Worm (Caenorhabditis elegans) whole organism, L3 larva: Measurements from ENCODE around the gene vit-3.

Experiments
- ZK546.5 ChIP-seq: sonication (generic microtip); optimal IDR thresholded peaks from 2 replicates; lab custom pipeline; 2017; ENCODE audit warnings: missing biosample characterization, missing genetic modification characterization
- aly-2 ChIP-seq: fragments of 150-350 bp; optimal IDR thresholded peaks from 2 replicates; lab custom pipeline; 2014; ENCODE audit warnings: missing biosample characterization, missing genetic modification characterization
- ama-1 ChIP-seq: fragments of 150-350 bp; optimal IDR thresholded peaks from 2 replicates; lab custom pipeline; 2018
- ceh-16 ChIP-seq: sonication (generic microtip); optimal IDR thresholded peaks from 2 replicates; lab custom pipeline; 2017; ENCODE audit warnings: missing biosample characterization, missing genetic modification characterization
- ceh-28 ChIP-seq: fragments of 150-350 bp; optimal IDR thresholded peaks from 2 replicates; lab custom pipeline; 2014; ENCODE audit warnings: missing biosample characterization, missing genetic modification reagents, missing genetic modification characterization
- ceh-82 ChIP-seq: fragments of 150-350 bp; optimal IDR thresholded peaks from 2 replicates; lab custom pipeline; 2014; ENCODE audit warnings: missing biosample characterization, missing genetic modification characterization
- ceh-9 ChIP-seq: sonication (generic microtip); optimal IDR thresholded peaks from 2 replicates; lab custom pipeline; 2018; ENCODE audit warnings: missing biosample characterization, missing genetic modification characterization
- daf-12 ChIP-seq: fragments of 150-350 bp; optimal IDR thresholded peaks from 2 replicates; lab custom pipeline; 2014; ENCODE audit warnings: missing biosample characterization, missing genetic modification reagents, missing genetic modification characterization
- egl-27 ChIP-seq: sonication (generic microtip); optimal IDR thresholded peaks from 4 replicates; lab custom pipeline; 2017; ENCODE audit warnings: missing biosample characterization, missing genetic modification reagents, missing genetic modification characterization
- elt-2 ChIP-seq: sonication (generic microtip); optimal IDR thresholded peaks from 2 replicates; lab custom pipeline; 2016; ENCODE audit warnings: missing genetic modification reagents, mild to moderate bottlenecking, missing genetic modification characterization, missing compliant biosample characterization
- elt-3 ChIP-seq, 3 experiments: fragments of 150-350 bp in 1 of 3; sonication (generic microtip) in 2 of 3; optimal IDR thresholded peaks; 2 replicates in 2 of 3; 4 replicates in 1 of 3; lab custom pipeline; 2014 to 2017; ENCODE audit warnings: missing biosample characterization in 3 of 3, missing genetic modification characterization in 3 of 3
- eor-1 ChIP-seq, 2 experiments: fragments of 150-350 bp; optimal IDR thresholded peaks; 2 replicates each; lab custom pipeline; 2014 to 2018; ENCODE audit warnings: missing biosample characterization in 2 of 2, missing genetic modification characterization in 2 of 2
- fkh-2 ChIP-seq: fragments of 150-350 bp; optimal IDR thresholded peaks from 2 replicates; lab custom pipeline; 2014; ENCODE audit warnings: missing biosample characterization, missing genetic modification reagents, missing genetic modification characterization
- fos-1 ChIP-seq: fragments of 150-350 bp; optimal IDR thresholded peaks from 2 replicates; lab custom pipeline; 2014; ENCODE audit warnings: missing biosample characterization, missing genetic modification characterization
- hmg-11 ChIP-seq: sonication (generic microtip); optimal IDR thresholded peaks from 2 replicates; lab custom pipeline; 2016; ENCODE audit warnings: missing genetic modification characterization, missing compliant biosample characterization
- jun-1 ChIP-seq: fragments of 150-350 bp; optimal IDR thresholded peaks from 2 replicates; lab custom pipeline; 2014; ENCODE audit warnings: missing biosample characterization, missing genetic modification reagents, missing genetic modification characterization
- lin-15B ChIP-seq: fragments of 150-350 bp; optimal IDR thresholded peaks from 2 replicates; lab custom pipeline; 2014; ENCODE audit warnings: missing biosample characterization, missing genetic modification characterization
- lin-39 ChIP-seq: fragments of 150-350 bp; optimal IDR thresholded peaks from 2 replicates; lab custom pipeline; 2018; ENCODE audit warnings: missing biosample characterization, missing genetic modification reagents, missing genetic modification characterization
- mdl-1 ChIP-seq: fragments of 150-350 bp; optimal IDR thresholded peaks from 2 replicates; lab custom pipeline; 2014; ENCODE audit warnings: missing biosample characterization, missing genetic modification characterization
- nhr-12 ChIP-seq: fragments of 150-350 bp; optimal IDR thresholded peaks from 2 replicates; lab custom pipeline; 2014; ENCODE audit warnings: missing biosample characterization, missing genetic modification characterization
- nhr-28 ChIP-seq: fragments of 150-350 bp; optimal IDR thresholded peaks from 2 replicates; lab custom pipeline; 2014; ENCODE audit warnings: missing biosample characterization, missing genetic modification characterization
- pqm-1 ChIP-seq: fragments of 150-350 bp; optimal IDR thresholded peaks from 2 replicates; lab custom pipeline; 2017; ENCODE audit warnings: missing biosample characterization, missing genetic modification characterization, inconsistent platforms
- sea-2 ChIP-seq: fragments of 150-350 bp; sonication (generic microtip); optimal IDR thresholded peaks from 4 replicates; lab custom pipeline; 2014; ENCODE audit warnings: missing biosample characterization, missing genetic modification reagents, missing genetic modification characterization
- skn-1 ChIP-seq: fragments of 150-350 bp; optimal IDR thresholded peaks from 2 replicates; lab custom pipeline; 2014; ENCODE audit warnings: missing biosample characterization, missing genetic modification characterization
- snpc-4 ChIP-seq: fragments of 150-350 bp; optimal IDR thresholded peaks from 2 replicates; lab custom pipeline; 2014; ENCODE audit warnings: missing biosample characterization, missing genetic modification characterization
- ztf-11 ChIP-seq: fragments of 150-350 bp; optimal IDR thresholded peaks from 2 replicates; lab custom pipeline; 2014; ENCODE audit warnings: missing biosample characterization, missing genetic modification characterization

vit-3 gene

ce11 chrX:3566856-3567255 is 5.5 kb downstream of the vit-3 start:
- TF ChIP-seq egl-27 (tag; lab: Kevin White, UChicago) (no peak), skn-1 (tag; lab: Kevin White, UChicago) (no peak), lin-39 (tag; lab: Kevin White, UChicago) (no peak)

DNA sequence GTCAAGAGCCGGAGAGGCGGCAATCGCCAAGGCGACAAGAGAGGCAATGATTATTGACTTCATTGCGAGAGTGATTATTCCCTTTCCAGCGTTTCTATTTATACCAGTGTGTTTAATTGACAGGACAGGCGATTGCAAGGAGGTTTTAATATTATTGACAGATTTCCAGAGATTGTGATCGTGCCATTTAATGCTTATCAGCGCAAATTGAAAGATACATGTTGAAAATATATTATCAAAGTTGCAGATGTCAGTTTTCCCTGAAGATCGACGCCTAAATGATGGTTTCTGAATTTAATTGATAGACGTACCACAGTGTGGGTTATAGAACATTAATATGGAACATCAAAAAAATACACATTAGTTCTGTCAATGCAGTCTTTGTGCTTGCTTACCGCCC is 8.4 kb downstream of the vit-3 start, which contains the start of gene vit-4:
Gene vit-4, minus strand, starts transcription at position 63 of the 400 bp plus-strand sequence.
- TF ChIP-seq lin-15B (tag; lab: Kevin White, UChicago), result no peak
- no peak for TF ChIP-seq hmg-11
- no peak for TF ChIP-seq daf-12 (tag; lab: Kevin White, UChicago)
- no peak for TF ChIP-seq nhr-28 (tag; lab: Kevin White, UChicago)
- TF ChIP-seq ama-1 (lab: Kevin White, UChicago), result no peak
- TF ChIP-seq mdl-1 (tag; lab: Kevin White, UChicago), result no peak

DNA sequence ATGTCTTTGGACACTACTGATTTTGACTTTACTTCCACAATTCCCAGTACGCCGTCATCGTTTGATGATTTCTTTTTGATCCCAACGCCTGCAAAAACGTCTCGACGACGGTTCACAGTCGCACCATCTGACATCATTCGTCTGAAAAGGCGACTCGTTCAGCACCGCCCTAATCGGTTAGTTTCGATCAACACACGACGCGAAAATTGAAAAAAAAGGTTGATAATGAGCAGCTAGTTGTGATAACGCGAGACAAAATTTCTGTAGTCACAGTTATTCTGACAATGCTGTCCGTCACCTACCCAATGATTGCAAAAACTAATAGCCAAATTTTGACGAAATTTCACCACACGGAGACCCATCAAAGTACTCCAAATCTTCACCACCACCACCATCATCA is 16.4 kb downstream of the vit-3 start:
- no peak for TF ChIP-seq ceh-28
- TF ChIP-seq jun-1 (tag; lab: Kevin White, UChicago), result no peak
- TF ChIP-seq pqm-1 (tag; lab: Kevin White, UChicago), result peak; percentile 62
- TF ChIP-seq snpc-4 (tag; lab: Kevin White, UChicago), result no peak
- no peak for TF ChIP-seq ztf-11 (tag; lab: Kevin White, UChicago)
- TF ChIP-seq sea-2 (GFP tag; lab: Kevin White, UChicago), result no peak
- peak; percentile 78 for TF ChIP-seq elt-2
- no peak for TF ChIP-seq ceh-9 (tag; lab: Kevin White, UChicago)

ce11 chrX:3554117-3554516 is 18.2 kb downstream of the vit-3 start:
- TF ChIP-seq skn-1 (tag; lab: Kevin White, UChicago) (no peak), ceh-9 (tag; lab: Kevin White, UChicago) (no peak)

ce11 chrX:3553687-3554086 is 18.7 kb downstream of the vit-3 start:
- TF ChIP-seq lin-15B (tag; lab: Kevin White, UChicago) (no peak), nhr-12 (no peak), eor-1 (tag; optimal IDR thresholded peaks at IDR 0.05; lab: Kevin White, UChicago) (no peak), fkh-2 (no peak)
- TF ChIP-seq, all 47 proteins: peak for 0

DNA sequence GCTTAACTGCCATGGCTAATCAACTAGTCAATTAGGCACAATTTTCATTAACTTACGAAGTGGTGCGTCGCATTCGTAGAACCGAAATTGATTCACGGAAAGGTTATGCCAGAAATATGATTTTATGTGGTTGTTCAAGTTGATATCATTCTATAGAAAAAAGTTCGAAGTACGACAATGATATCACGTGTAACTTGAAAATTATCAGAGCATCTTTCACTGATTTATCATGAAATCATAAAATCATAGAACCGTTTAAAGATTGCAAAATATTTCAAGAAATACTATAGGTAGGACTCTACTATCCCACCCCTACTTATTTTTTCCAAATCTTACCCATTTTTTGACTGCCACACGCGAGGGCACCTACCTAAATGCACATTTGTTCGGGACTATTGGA is 19.4 kb downstream of the vit-3 start:
- no peak for TF ChIP-seq lin-15B (tag; lab: Kevin White, UChicago)
- TF ChIP-seq elt-3 (tag; optimal IDR thresholded peaks at IDR 0.05; lab: Kevin White, UChicago), result no peak
- TF ChIP-seq aly-2 (tag; lab: Kevin White, UChicago), result no peak
- no peak for TF ChIP-seq ZK546.5 (tag; lab: Kevin White, UChicago)
- TF ChIP-seq ceh-82 (tag; lab: Kevin White, UChicago), result no peak
- no peak for TF ChIP-seq sea-2 (GFP tag; lab: Kevin White, UChicago)
- TF ChIP-seq pqm-1 (tag; lab: Kevin White, UChicago), result peak; percentile 77
- TF ChIP-seq elt-2, result peak; percentile 81
- no peak for TF ChIP-seq fkh-2

- peak; percentile 73 for TF ChIP-seq elt-2
- peak; percentile 30 for TF ChIP-seq jun-1 (tag; lab: Kevin White, UChicago)
- TF ChIP-seq aly-2 (tag; lab: Kevin White, UChicago), result no peak
- no peak for TF ChIP-seq nhr-12
- no peak for TF ChIP-seq ceh-9 (tag; lab: Kevin White, UChicago)
- peak; percentile 34 for TF ChIP-seq pqm-1 (tag; lab: Kevin White, UChicago)
Observed at ce11 chrX:3551173-3551572, 21.2 kb downstream of the vit-3 start.

DNA sequence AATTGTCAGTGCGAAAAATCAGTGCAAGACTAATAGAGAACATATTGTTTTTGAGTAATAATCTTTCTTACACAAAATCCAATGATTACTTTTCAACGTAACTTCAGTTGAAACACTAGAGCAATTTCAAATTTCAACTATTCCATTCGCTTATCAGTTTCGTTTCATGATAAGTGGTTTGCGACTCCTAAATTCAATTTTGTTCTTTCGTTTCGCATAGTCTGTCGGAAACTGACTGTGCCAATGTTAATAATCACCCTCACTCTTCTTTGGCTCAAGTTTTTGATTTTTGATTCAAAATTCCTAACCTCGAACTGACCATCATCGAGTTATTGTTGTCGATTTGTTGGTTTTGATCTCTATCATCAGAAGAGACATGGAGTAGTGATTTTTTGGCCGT is 23.6 kb downstream of the vit-3 start:
- TF ChIP-seq ceh-16, result no peak
- TF ChIP-seq daf-12 (tag; lab: Kevin White, UChicago), result no peak
- peak; percentile 68 for TF ChIP-seq elt-2
- no peak for TF ChIP-seq nhr-12
- peak; percentile 85 for TF ChIP-seq pqm-1 (tag; lab: Kevin White, UChicago)
- TF ChIP-seq fos-1, result no peak
- TF ChIP-seq, all 47 proteins: peak for 2
